Worm (Caenorhabditis elegans): Measurements from ENCODE around the gene T09A5.15.

The T09A5.15 gene

DNA sequence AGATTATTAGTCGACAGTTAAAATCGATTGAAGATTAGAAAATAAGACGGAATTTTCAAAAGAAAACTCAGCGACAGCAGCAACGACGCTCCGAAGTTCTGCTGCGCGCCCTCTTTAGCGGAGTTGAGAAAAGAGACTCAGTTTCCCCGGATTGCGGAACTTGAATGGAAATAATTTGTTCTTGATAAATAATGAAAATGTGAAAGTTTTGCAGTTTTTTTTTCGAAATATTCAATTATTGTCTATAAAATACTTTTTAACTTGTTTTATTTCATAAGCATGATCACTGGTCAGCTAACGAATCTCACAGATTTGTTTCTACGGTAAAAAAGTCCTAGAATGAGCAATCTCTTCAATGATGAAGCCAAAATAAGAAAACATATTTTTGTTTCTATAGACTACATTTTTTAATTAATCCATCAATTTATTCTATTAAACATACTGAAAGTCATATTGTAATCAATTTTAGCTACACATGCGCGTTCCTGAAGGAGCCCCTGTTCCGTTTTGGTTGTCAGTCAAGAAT is at the start of gene T09A5.15, which contains the start of gene cec-3:
Gene T09A5.15 (plus strand): TSS at position 476 of the 526 bp plus-strand sequence.
Gene cec-3 (minus strand): TSS at position 116 of the 526 bp plus-strand sequence.
- no peak for TF ChIP-seq nhr-11 (tag; optimal IDR thresholded peaks at IDR 0.05)
- TF ChIP-seq fkh-6 (tag; optimal IDR thresholded peaks at IDR 0.05), result no peak
- no peak for TF ChIP-seq ahr-1 (tag; optimal IDR thresholded peaks at IDR 0.05)
- TF ChIP-seq sox-2 (GFP tag; IDR thresholded peaks at IDR 0.05), result no peak
- TF ChIP-seq pag-3 (tag; optimal IDR thresholded peaks at IDR 0.05; ENCODE audit: borderline replicate concordance), result no peak
- TF ChIP-seq ceh-30 (tag; optimal IDR thresholded peaks at IDR 0.05), result no peak
- TF ChIP-seq ceh-14 (tag; optimal IDR thresholded peaks at IDR 0.05), result peak; percentile 38
- peak; percentile 69 for TF ChIP-seq C08G9.2 (tag; optimal IDR thresholded peaks at IDR 0.05)
- TF ChIP-seq dve-1 (tag; optimal IDR thresholded peaks at IDR 0.05), result no peak
- TF ChIP-seq ceh-45 (GFP tag; IDR thresholded peaks at IDR 0.05), result no peak
- TF ChIP-seq che-1 (tag; optimal IDR thresholded peaks at IDR 0.05), result no peak
- TF ChIP-seq ceh-19 (GFP tag; optimal IDR thresholded peaks at IDR 0.05), result no peak
- no peak for TF ChIP-seq ama-1 (optimal IDR thresholded peaks at IDR 0.05)
- TF ChIP-seq ceh-34 (tag; optimal IDR thresholded peaks at IDR 0.05), result peak; percentile 63
- TF ChIP-seq ceh-18 (tag; optimal IDR thresholded peaks at IDR 0.05), result peak; percentile 15
- TF ChIP-seq elt-4 (tag; optimal IDR thresholded peaks at IDR 0.05), result no peak
- no peak for TF ChIP-seq pha-4 (tag; optimal IDR thresholded peaks at IDR 0.05)
- peak; percentile 49 for TF ChIP-seq elt-2 (tag; optimal IDR thresholded peaks at IDR 0.05)
- TF ChIP-seq ref-2 (tag; optimal IDR thresholded peaks at IDR 0.05), result peak; percentile 51
- TF ChIP-seq unc-42 (tag; optimal IDR thresholded peaks at IDR 0.05), result peak; percentile 41
- TF ChIP-seq madf-2 (tag; optimal IDR thresholded peaks at IDR 0.05), result no peak
- TF ChIP-seq rnt-1 (tag; optimal IDR thresholded peaks at IDR 0.05), result no peak
- no peak for TF ChIP-seq pqm-1 (tag; optimal IDR thresholded peaks at IDR 0.05)
- TF ChIP-seq ceh-2 (tag; optimal IDR thresholded peaks at IDR 0.05), result peak; percentile 65
- no peak for TF ChIP-seq T23F11.4 (GFP tag; optimal IDR thresholded peaks at IDR 0.05)
- TF ChIP-seq ceh-9 (tag; optimal IDR thresholded peaks at IDR 0.05), result no peak
- TF ChIP-seq ets-4 (tag; optimal IDR thresholded peaks at IDR 0.05), result peak; percentile 55
- no peak for TF ChIP-seq ztf-16 (tag; optimal IDR thresholded peaks at IDR 0.05)
- TF ChIP-seq pros-1 (tag; optimal IDR thresholded peaks at IDR 0.05), result no peak
- no peak for TF ChIP-seq hlh-15 (tag; optimal IDR thresholded peaks at IDR 0.05)
- no peak for TF ChIP-seq sox-4 (tag; optimal IDR thresholded peaks at IDR 0.05)
- no peak for TF ChIP-seq syd-9 (tag; optimal IDR thresholded peaks at IDR 0.05)
- peak; percentile 82 for TF ChIP-seq tbx-2 (tag; optimal IDR thresholded peaks at IDR 0.05)
- TF ChIP-seq lim-6 (tag; optimal IDR thresholded peaks at IDR 0.05), result no peak
- TF ChIP-seq ceh-22 (tag; optimal IDR thresholded peaks at IDR 0.05), result no peak
- no peak for TF ChIP-seq unc-86 (tag; optimal IDR thresholded peaks at IDR 0.05)
- no peak for TF ChIP-seq pax-1 (tag; optimal IDR thresholded peaks at IDR 0.05)
- TF ChIP-seq ceh-48 (tag; optimal IDR thresholded peaks at IDR 0.05), result no peak
- TF ChIP-seq fkh-10 (GFP tag; optimal IDR thresholded peaks at IDR 0.05), result no peak
- TF ChIP-seq hlh-6 (tag; optimal IDR thresholded peaks at IDR 0.05), result no peak
- peak; percentile 79 for TF ChIP-seq ceh-31 (tag; optimal IDR thresholded peaks at IDR 0.05)
- no peak for TF ChIP-seq C38D4.7 (GFP tag; optimal IDR thresholded peaks at IDR 0.05)
- TF ChIP-seq fax-1 (tag; optimal IDR thresholded peaks at IDR 0.05), result peak; percentile 12
- peak; percentile 68 for TF ChIP-seq zip-5 (tag; optimal IDR thresholded peaks at IDR 0.05)
- TF ChIP-seq F13H6.1 (tag; optimal IDR thresholded peaks at IDR 0.05), result peak; percentile 27
- no peak for TF ChIP-seq odd-2 (tag; optimal IDR thresholded peaks at IDR 0.05)
- TF ChIP-seq tbx-7 (tag; optimal IDR thresholded peaks at IDR 0.05), result peak; percentile 31
- no peak for TF ChIP-seq unc-55 (GFP tag; optimal IDR thresholded peaks at IDR 0.05)
- no peak for TF ChIP-seq ceh-6 (GFP tag; optimal IDR thresholded peaks at IDR 0.05)
- TF ChIP-seq hlh-8 (tag; optimal IDR thresholded peaks at IDR 0.05), result peak; percentile 47
- TF ChIP-seq hlh-13 (GFP tag; optimal IDR thresholded peaks at IDR 0.05), result no peak
- TF ChIP-seq Y22D7AL.16 (tag; optimal IDR thresholded peaks at IDR 0.05), result no peak
- TF ChIP-seq K09A11.1 (tag; optimal IDR thresholded peaks at IDR 0.05; ENCODE audit: insufficient read depth), result no peak
- TF ChIP-seq pha-2 (tag; optimal IDR thresholded peaks at IDR 0.05), result no peak

Measured in whole organism, late embryonic.